Fruit fly (Drosophila melanogaster): ENCODE data around the gene C15.

C15 gene

DNA sequence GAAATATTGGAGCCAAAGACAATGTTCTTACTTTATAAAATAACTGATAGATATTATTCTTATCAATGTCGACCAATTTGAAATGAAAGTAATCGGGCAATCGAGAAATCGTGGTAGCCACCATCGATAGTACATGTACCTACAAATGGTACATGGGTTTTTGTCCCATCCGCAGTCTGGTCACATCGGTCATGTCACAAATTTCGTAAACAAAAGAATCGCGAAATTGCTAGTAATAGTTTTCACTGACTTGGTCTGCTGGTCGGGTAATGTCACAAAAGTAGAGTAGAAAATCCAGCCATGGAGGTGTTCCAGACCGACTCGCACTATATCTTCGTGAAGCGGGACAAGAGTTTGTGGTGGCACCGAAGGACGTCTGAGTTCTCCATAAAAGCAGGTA, 21.0 kb downstream of the C15 start, which contains the start of gene sp3 (continued):
- TF ChIP-seq cas (GFP tag; IDR thresholded peaks at IDR 0.05) (no peak), CG14860 (GFP tag; IDR thresholded peaks at IDR 0.05; ENCODE audit: partially characterized antibody) (peak; percentile 75), Jarid2 (GFP tag; optimal IDR thresholded peaks at IDR 0.05) (peak; percentile 44), Rx (GFP tag; IDR thresholded peaks at IDR 0.05) (no peak), Rfx (GFP tag; IDR thresholded peaks at IDR 0.05) (no peak; the same call in 1 of the 2 replicates), amos (GFP tag; IDR thresholded peaks at IDR 0.05; ENCODE audit: partially characterized antibody) (peak; percentile 80), bbx (GFP tag; IDR thresholded peaks at IDR 0.05; ENCODE audit: partially characterized antibody) (peak; percentile 72), stwl (tag; optimal IDR thresholded peaks at IDR 0.05) (peak; percentile 61), mirr (GFP tag; optimal IDR thresholded peaks at IDR 0.05) (peak; percentile 31), hb (GFP tag; IDR thresholded peaks at IDR 0.05; ENCODE audit: partially characterized antibody) (peak; percentile 37; the same call in 2 of the 3 replicates), knrl (GFP tag; IDR thresholded peaks at IDR 0.05; ENCODE audit: partially characterized antibody) (peak; percentile 43; the same call in 2 of the 3 replicates), CG9797 (GFP tag; optimal IDR thresholded peaks at IDR 0.05) (peak; percentile 68), pzg (GFP tag; optimal IDR thresholded peaks at IDR 0.05) (peak; percentile 70), maf-S (GFP tag; optimal IDR thresholded peaks at IDR 0.05) (no peak), zen2 (GFP tag; IDR thresholded peaks at IDR 0.05; ENCODE audit: partially characterized antibody) (no peak; the same call in 2 of the 3 replicates), CG34224 (GFP tag; IDR thresholded peaks at IDR 0.05; ENCODE audit: partially characterized antibody) (peak; percentile 82; the same call in 2 of the 3 replicates), Bgb (GFP tag; IDR thresholded peaks at IDR 0.05; ENCODE audit: partially characterized antibody) (peak; percentile 81), CG1602 (GFP tag; optimal IDR thresholded peaks at IDR 0.05) (no peak), luna (GFP tag; optimal IDR thresholded peaks at IDR 0.05) (no peak), Gsc (GFP tag; IDR thresholded peaks at IDR 0.05) (no peak), CG7963 (GFP tag; IDR thresholded peaks at IDR 0.05; ENCODE audit: partially characterized antibody) (peak; percentile 67; the same call in 1 of the 3 replicates), Doc3 (GFP tag; IDR thresholded peaks at IDR 0.05; ENCODE audit: partially characterized antibody) (peak; percentile 54; the same call in 2 of the 3 replicates), YL-1 (GFP tag; optimal IDR thresholded peaks at IDR 0.05) (no peak), ftz-f1 (GFP tag; optimal IDR thresholded peaks at IDR 0.05) (peak; percentile 51), inv (GFP tag; IDR thresholded peaks at IDR 0.05; ENCODE audit: partially characterized antibody) (peak; percentile 47; the same call in 1 of the 2 replicates), CG7357 (GFP tag; IDR thresholded peaks at IDR 0.05) (no peak), Lim3 (GFP tag; IDR thresholded peaks at IDR 0.05) (no peak), peb (GFP tag; IDR thresholded peaks at IDR 0.05) (no peak), unc-4 (GFP tag; IDR thresholded peaks at IDR 0.05; ENCODE audit: partially characterized antibody) (peak; percentile 65), hkb (optimal IDR thresholded peaks at IDR 0.05) (no peak), hkb (GFP tag; IDR thresholded peaks at IDR 0.05) (no peak), CG13287 (GFP tag; IDR thresholded peaks at IDR 0.05; ENCODE audit: partially characterized antibody) (peak; percentile 81), CG8478 (optimal IDR thresholded peaks at IDR 0.05) (no peak), CG2129 (GFP tag; IDR thresholded peaks at IDR 0.05; ENCODE audit: partially characterized antibody) (peak; percentile 54), CG12659 (GFP tag; optimal IDR thresholded peaks at IDR 0.05) (no peak), bcd (GFP tag; optimal IDR thresholded peaks at IDR 0.05) (no peak), CG16813 (GFP tag; IDR thresholded peaks at IDR 0.05; ENCODE audit: partially characterized antibody) (peak; percentile 74), sna (GFP tag; IDR thresholded peaks at IDR 0.05; ENCODE audit: partially characterized antibody) (peak; percentile 75; the same call in 1 of the 2 replicates), CG4328 (GFP tag; optimal IDR thresholded peaks at IDR 0.05) (no peak), crc (GFP tag; optimal IDR thresholded peaks at IDR 0.05) (no peak), kay (GFP tag; optimal IDR thresholded peaks at IDR 0.05) (peak; percentile 12), pnt (GFP tag; optimal IDR thresholded peaks at IDR 0.05) (no peak), tna (GFP tag; IDR thresholded peaks at IDR 0.05; ENCODE audit: partially characterized antibody) (peak; percentile 66), CG6791 (GFP tag; IDR thresholded peaks at IDR 0.05; ENCODE audit: partially characterized antibody) (peak; percentile 73), MESR4 (GFP tag; optimal IDR thresholded peaks at IDR 0.05) (peak; percentile 79), hbn (GFP tag; IDR thresholded peaks at IDR 0.05; ENCODE audit: partially characterized antibody) (peak; percentile 70)
